Fruit fly (Drosophila melanogaster) whole organism, prepupa: ENCODE measurements around the gene Mgat2.

Source experiments
- Blimp-1 ChIP-seq: fragments of 200-800 bp; sonication (Bioruptor generic); optimal IDR thresholded peaks from 3 replicates; lab custom pipeline; 2017; ENCODE audit warnings: missing biosample characterization, missing genetic modification characterization, mild to moderate bottlenecking, moderate library complexity, missing genetic modification reagents
- CG11902 ChIP-seq: fragments of 200-800 bp; sonication (Bioruptor generic); optimal IDR thresholded peaks from 3 replicates; lab custom pipeline; 2016; ENCODE audit warnings: missing biosample characterization, missing genetic modification characterization
- CG32006 ChIP-seq: fragments of 200-800 bp; sonication (Bioruptor generic); optimal IDR thresholded peaks from 3 replicates; lab custom pipeline; 2017; ENCODE audit warnings: missing biosample characterization, mild to moderate bottlenecking, missing genetic modification characterization
- CG9139 ChIP-seq: fragments of 200-800 bp; sonication (Bioruptor generic); optimal IDR thresholded peaks from 3 replicates; lab custom pipeline; 2017; ENCODE audit warnings: missing biosample characterization, mild to moderate bottlenecking, missing genetic modification characterization
- Hr39 ChIP-seq: fragments of 200-800 bp; sonication (Bioruptor generic); optimal IDR thresholded peaks from 2 replicates; lab custom pipeline; 2016; ENCODE audit warnings: missing biosample characterization, missing genetic modification characterization
- Lpt ChIP-seq: fragments of 200-800 bp; sonication (Bioruptor generic); optimal IDR thresholded peaks from 3 replicates; lab custom pipeline; 2016; ENCODE audit warnings: missing biosample characterization, missing genetic modification characterization
- OdsH ChIP-seq: fragments of 200-800 bp; sonication (Bioruptor generic); optimal IDR thresholded peaks from 3 replicates; lab custom pipeline; 2016; ENCODE audit warnings: missing biosample characterization, missing genetic modification characterization

DNA sequence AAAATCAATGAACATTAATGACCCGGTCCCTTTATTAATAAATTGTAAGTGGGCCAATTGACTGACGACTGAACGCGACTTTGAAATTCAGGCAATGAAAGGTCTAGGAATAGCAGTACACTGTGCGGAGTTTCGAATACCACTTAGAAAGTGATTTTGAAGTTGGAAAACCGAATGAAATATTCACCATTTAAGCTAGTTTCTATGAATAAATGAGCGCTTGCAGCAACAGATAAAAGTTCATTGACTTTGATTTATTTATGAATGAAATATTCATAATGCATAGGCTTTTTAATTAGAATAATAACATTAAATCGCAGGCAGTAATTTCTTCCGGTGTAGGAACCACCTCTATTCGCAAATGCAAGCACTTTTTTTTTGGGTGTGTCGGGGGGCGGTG is 1.0 kb downstream of the Mgat2 start:
- TF ChIP-seq Hr39 (peak; percentile 8), CG9139 (GFP tag; lab: Kevin White, UChicago) (no peak), Blimp-1 (GFP tag; lab: Kevin White, UChicago) (no peak), CG11902 (GFP tag; lab: Kevin White, UChicago) (no peak), Lpt (GFP tag; lab: Kevin White, UChicago) (no peak), CG32006 (GFP tag; lab: Kevin White, UChicago) (peak; percentile 62), OdsH (GFP tag; lab: Kevin White, UChicago) (no peak)
